Fruit fly (Drosophila melanogaster) whole organism: ENCODE results near the gene CG2909.

Experiments
- CG8478 ChIP-seq: fragments of >200 bp; optimal IDR thresholded peaks from 2 replicates; lab custom pipeline; 2018; ENCODE audit warnings: inconsistent platforms
- pan ChIP-seq: fragments of >200 bp; optimal IDR thresholded peaks from 2 replicates; lab custom pipeline; 2017

DNA sequence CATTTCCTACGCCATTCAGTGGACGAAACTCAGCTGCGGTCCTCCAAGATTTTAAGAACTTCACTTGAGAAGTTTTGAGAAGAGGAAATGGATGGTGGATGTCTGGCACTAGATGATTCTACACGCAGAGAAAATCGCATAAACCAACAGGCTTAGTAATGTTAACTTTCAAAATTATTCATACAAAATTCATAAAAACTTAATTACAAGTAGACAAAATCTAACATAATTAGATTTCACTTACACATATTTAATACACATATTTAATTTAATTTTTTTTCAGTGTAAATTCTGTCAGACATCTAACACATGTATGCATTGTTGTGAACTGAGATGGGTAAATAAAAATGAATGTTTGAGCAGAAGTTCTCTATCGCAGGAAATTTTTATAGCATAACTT, 26.1 kb upstream of the CG2909 start:
- TF ChIP-seq pan (lab: Kevin White, UChicago) (no peak), CG8478 (lab: Kevin White, UChicago) (no peak)
